Worm (Caenorhabditis elegans) whole organism, midembryonic: ENCODE results near the gene ugt-41.

Experiments
- T22C8.4 ChIP-seq: fragments of 200-800 bp; sonication (Bioruptor generic); IDR thresholded peaks from 2 replicates; pipeline ENCODE4 v1.3.6; 2022; ENCODE audit warnings: missing genetic modification characterization, missing compliant biosample characterization
- cog-1 ChIP-seq: sonication (generic microtip); optimal IDR thresholded peaks from 2 replicates; lab custom pipeline; 2016; ENCODE audit warnings: missing genetic modification characterization, missing compliant biosample characterization
- flt-1 ChIP-seq: fragments of 200-800 bp; sonication (Bioruptor generic); IDR thresholded peaks from 2 replicates; pipeline ENCODE4 v1.3.6; 2022; ENCODE audit warnings: missing genetic modification characterization, missing compliant biosample characterization
- klf-2 ChIP-seq: fragments of 200-800 bp; sonication (Bioruptor generic); conservative IDR thresholded peaks from 2 replicates; pipeline ENCODE4 v1.3.6; 2022; ENCODE audit warnings: missing genetic modification reagents, missing genetic modification characterization, missing compliant biosample characterization
- med-1 ChIP-seq: sonication (generic microtip); optimal IDR thresholded peaks from 2 replicates; lab custom pipeline; 2017; ENCODE audit warnings: missing genetic modification characterization, mild to moderate bottlenecking, missing compliant biosample characterization, antibody characterized with exemption, missing genetic modification reagents; ENCODE audit not compliant: insufficient read depth
- tab-1 ChIP-seq: fragments of 200-800 bp; sonication (Bioruptor generic); IDR thresholded peaks from 2 replicates; pipeline ENCODE4 v1.3.6; 2022; ENCODE audit warnings: missing genetic modification characterization, missing compliant biosample characterization
- ztf-23 ChIP-seq: fragments of 200-800 bp; sonication (Bioruptor generic); IDR thresholded peaks from 2 replicates; pipeline ENCODE4 v1.3.6; 2022; ENCODE audit warnings: missing genetic modification reagents, missing genetic modification characterization, missing compliant biosample characterization
- ztf-29 ChIP-seq: fragments of 200-800 bp; sonication (Bioruptor generic); IDR thresholded peaks from 2 replicates; pipeline ENCODE4 v1.3.6; 2022; ENCODE audit warnings: missing genetic modification reagents, missing genetic modification characterization, missing compliant biosample characterization

DNA sequence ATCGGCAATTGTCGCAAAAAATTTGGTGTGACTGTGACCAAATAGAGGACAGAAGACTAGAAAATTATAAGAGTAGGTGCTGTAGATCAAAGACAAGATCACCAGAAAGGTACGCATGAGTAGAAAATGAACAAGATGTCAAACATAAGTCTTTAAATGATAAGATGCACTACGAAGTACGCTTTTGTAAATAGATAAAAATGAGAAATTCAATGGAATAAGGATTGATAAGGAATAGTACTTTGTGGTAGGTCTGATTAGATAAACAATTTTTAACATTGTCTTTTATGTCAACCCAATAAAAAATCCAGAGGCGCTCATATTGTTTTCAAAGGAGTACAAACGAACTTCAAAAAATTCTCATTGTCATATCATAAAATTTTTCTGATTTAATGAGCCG, 12.8 kb downstream of the ugt-41 start, which contains the start of gene F10D2.8:
- TF ChIP-seq flt-1 (GFP tag; lab: Robert Waterston, UW) (no peak), med-1 (no peak), ztf-23 (GFP tag; lab: Robert Waterston, UW) (no peak), tab-1 (no peak), cog-1 (tag; lab: Kevin White, UChicago) (no peak), T22C8.4 (no peak), ztf-29 (GFP tag; lab: Robert Waterston, UW) (no peak), klf-2 (no peak)
